Fruit fly (Drosophila melanogaster): ENCODE data around the gene me31B.

dm6 chr2L:10205940-10206339, 33.2 kb upstream of the me31B start:
- no peak for TF ChIP-seq CG17806 (tag; optimal IDR thresholded peaks at IDR 0.05)
- no peak for TF ChIP-seq Snoo (tag; optimal IDR thresholded peaks at IDR 0.05)
- no peak for TF ChIP-seq CG13204 (GFP tag; optimal IDR thresholded peaks at IDR 0.05)
- no peak for TF ChIP-seq CG10348 (GFP tag; IDR thresholded peaks at IDR 0.05)

All from whole organism, pupa.